Worm (Caenorhabditis elegans) whole organism, L4 larva: ENCODE results near the gene aman-2.

Experiments used
- F37D6.2 ChIP-seq: sonication (generic microtip); optimal IDR thresholded peaks from 2 replicates; lab custom pipeline; 2016; ENCODE audit warnings: mild to moderate bottlenecking, missing genetic modification characterization, missing compliant biosample characterization
- F49E8.2 ChIP-seq: sonication (generic microtip); optimal IDR thresholded peaks from 2 replicates; lab custom pipeline; 2016; ENCODE audit warnings: missing compliant biosample characterization, mild to moderate bottlenecking, missing genetic modification characterization, borderline replicate concordance
- Y75B8A.6 ChIP-seq: fragments of 200-800 bp; sonication (Bioruptor generic); IDR thresholded peaks from 2 replicates; pipeline ENCODE4 v1.3.6; 2022; ENCODE audit warnings: missing genetic modification reagents, missing genetic modification characterization, missing compliant biosample characterization
- ceh-32 ChIP-seq: sonication (generic microtip); optimal IDR thresholded peaks from 2 replicates; lab custom pipeline; 2016; ENCODE audit warnings: mild to moderate bottlenecking, missing genetic modification characterization, missing compliant biosample characterization; ENCODE audit not compliant: poor library complexity
- egl-43 ChIP-seq: fragments of 200-800 bp; sonication (Bioruptor generic); IDR thresholded peaks from 2 replicates; pipeline ENCODE4 v1.3.6; 2022; ENCODE audit warnings: missing genetic modification reagents, missing genetic modification characterization, missing compliant biosample characterization
- lir-3 ChIP-seq: sonication (generic microtip); optimal IDR thresholded peaks from 2 replicates; lab custom pipeline; 2016; ENCODE audit warnings: mild to moderate bottlenecking, missing genetic modification characterization, missing compliant biosample characterization
- lsy-2 ChIP-seq, 2 experiments: fragments of 150-350 bp in 1 of 2; sonication (generic microtip) in 1 of 2; optimal IDR thresholded peaks; 2 replicates each; lab custom pipeline; 2014 to 2017; ENCODE audit warnings: missing biosample characterization in 2 of 2, missing genetic modification characterization in 2 of 2
- nhr-76 ChIP-seq: fragments of 150-350 bp; optimal IDR thresholded peaks from 2 replicates; lab custom pipeline; 2014; ENCODE audit warnings: missing biosample characterization, missing genetic modification characterization
- sdz-12 ChIP-seq: fragments of 200-800 bp; sonication (Bioruptor generic); optimal IDR thresholded peaks from 2 replicates; lab custom pipeline; 2018; ENCODE audit warnings: mild to moderate bottlenecking, missing genetic modification characterization, missing compliant biosample characterization
- snpc-4 ChIP-seq: fragments of 150-350 bp; optimal IDR thresholded peaks from 2 replicates; lab custom pipeline; 2014; ENCODE audit warnings: missing biosample characterization, missing genetic modification characterization
- unc-39 ChIP-seq: sonication (generic microtip); optimal IDR thresholded peaks from 2 replicates; lab custom pipeline; 2017; ENCODE audit warnings: missing biosample characterization, missing genetic modification characterization
- unc-62 ChIP-seq, 3 experiments: fragments of 150-350 bp in 1 of 3; sonication (generic microtip); optimal IDR thresholded peaks in 2 of 3; peaks in 1 of 3; 1 replicate in 1 of 3; 2 replicates in 2 of 3; lab custom pipeline; 2014 to 2017; ENCODE audit warnings: missing biosample characterization in 3 of 3, missing genetic modification characterization in 3 of 3, missing genetic modification reagents in 3 of 3, missing genotype in 1 of 3

DNA sequence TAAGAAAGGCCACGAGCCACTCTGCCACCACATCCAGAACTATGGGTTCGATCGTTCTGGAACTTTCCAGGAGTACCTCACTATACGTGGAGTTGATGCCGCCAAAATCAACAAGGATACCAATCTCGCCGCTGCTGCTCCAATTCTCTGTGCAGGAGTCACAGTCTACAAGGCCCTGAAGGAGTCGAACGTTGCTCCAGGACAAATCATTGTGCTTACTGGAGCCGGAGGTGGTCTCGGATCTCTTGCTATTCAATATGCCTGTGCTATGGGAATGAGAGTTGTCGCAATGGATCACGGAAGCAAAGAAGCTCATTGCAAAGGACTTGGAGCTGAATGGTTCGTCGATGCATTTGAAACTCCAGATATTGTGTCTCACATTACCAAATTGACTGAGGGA is 44.4 kb downstream of the aman-2 start:
- no peak for TF ChIP-seq F37D6.2 (tag; lab: Kevin White, UChicago)
- no peak for TF ChIP-seq snpc-4
- TF ChIP-seq ceh-32 (tag; lab: Kevin White, UChicago) = no peak
- TF ChIP-seq unc-39 (tag; lab: Kevin White, UChicago) = no peak
- TF ChIP-seq egl-43 = no peak
- TF ChIP-seq lir-3 (tag; lab: Kevin White, UChicago) = no peak
- no peak for TF ChIP-seq sdz-12 (GFP tag; lab: Kevin White, UChicago)
- no peak for TF ChIP-seq F49E8.2 (tag; lab: Kevin White, UChicago)
- peak in 1 of 2 experiments; percentile 60 for TF ChIP-seq unc-62 (GFP tag; optimal IDR thresholded peaks at IDR 0.05 in 1 of 2; lab: Kevin White, UChicago)
- no peak for TF ChIP-seq unc-62 (tag; optimal IDR thresholded peaks at IDR 0.05; lab: Kevin White, UChicago)
- no peak for TF ChIP-seq nhr-76
- no peak for TF ChIP-seq lsy-2 (tag; optimal IDR thresholded peaks at IDR 0.05; lab: Kevin White, UChicago)
- TF ChIP-seq Y75B8A.6 = no peak
